Fruit fly (Drosophila melanogaster) whole organism, larva: Measurements from ENCODE around the gene CG5953.

Experiments used
- noc ChIP-seq: fragments of 200-800 bp; sonication (Bioruptor generic); optimal IDR thresholded peaks from 3 replicates; lab custom pipeline; 2019; ENCODE audit warnings: missing biosample characterization, mild to moderate bottlenecking, missing genetic modification characterization, moderate library complexity

CG5953 gene

dm6 chr2L:16493999-16494741, 38.5 kb downstream of the CG5953 start:
- no peak for TF ChIP-seq noc (tag; lab: Kevin White, UChicago)

dm6 chr2L:16492617-16493203, 40.0 kb downstream of the CG5953 start:
- peak; percentile 76 for TF ChIP-seq noc (tag; lab: Kevin White, UChicago)

dm6 chr2L:16491752-16492616, 40.7 kb downstream of the CG5953 start:
- TF ChIP-seq noc (tag; lab: Kevin White, UChicago): no peak

- peak; percentile 9 for TF ChIP-seq noc (tag; lab: Kevin White, UChicago)
These were observed 41.4 kb downstream of the CG5953 start, which contains the start of gene Tpr2 for dm6 chr2L:16491123-16491751. Tpr2 (plus strand) TSS chr2L:16491540.

dm6 chr2L:16487571-16488276, 45.0 kb downstream of the CG5953 start, which contains the start of gene Nepl8:
Nepl8 (plus strand) TSS chr2L:16488148.
- no peak for TF ChIP-seq noc (tag; lab: Kevin White, UChicago)

- no peak for TF ChIP-seq noc (tag; lab: Kevin White, UChicago)
These were observed 46.5 kb downstream of the CG5953 start for dm6 chr2L:16486001-16486793.

dm6 chr2L:16485643-16486000, 47.1 kb downstream of the CG5953 start, which contains the start of gene dac:
dac (minus strand) TSS chr2L:16485998.
- TF ChIP-seq noc (tag; lab: Kevin White, UChicago): no peak

dm6 chr2L:16476517-16476916, 56.2 kb downstream of the CG5953 start:
- TF ChIP-seq noc (tag; lab: Kevin White, UChicago): no peak

dm6 chr2L:16472184-16472583, 60.5 kb downstream of the CG5953 start:
- no peak for TF ChIP-seq noc (tag; lab: Kevin White, UChicago)

- no peak for TF ChIP-seq noc (tag; lab: Kevin White, UChicago)
These were observed 62.9 kb downstream of the CG5953 start for dm6 chr2L:16469749-16470148.

- no peak for TF ChIP-seq noc (tag; lab: Kevin White, UChicago)
These were observed 69.0 kb downstream of the CG5953 start for dm6 chr2L:16463657-16464056.

dm6 chr2L:16458385-16458784, 74.3 kb downstream of the CG5953 start:
- TF ChIP-seq noc (tag; lab: Kevin White, UChicago): no peak
